Fruit fly (Drosophila melanogaster) Kc167 (cell line): Measurements from ENCODE around the gene HHEX.

Experiments
- Myc ChIP-seq: fragments of >200 bp; optimal IDR thresholded peaks from 2 replicates; lab custom pipeline; 2017; ENCODE audit warnings: missing external identifiers
- Sin3A ChIP-seq: fragments of >200 bp; optimal IDR thresholded peaks from 2 replicates; lab custom pipeline; 2018; ENCODE audit warnings: missing external identifiers
- psq ChIP-seq: fragments of >200 bp; optimal IDR thresholded peaks from 2 replicates; lab custom pipeline; 2017; ENCODE audit warnings: missing external identifiers

dm6 chr3R:21063433-21063832 is 17.3 kb downstream of the HHEX start:
- TF ChIP-seq psq (lab: Kevin White, UChicago) (no peak), Myc (lab: Kevin White, UChicago) (no peak), Sin3A (lab: Kevin White, UChicago) (no peak)
